Fruit fly (Drosophila melanogaster): ENCODE results near the gene Shawl.

Shawl gene

DNA sequence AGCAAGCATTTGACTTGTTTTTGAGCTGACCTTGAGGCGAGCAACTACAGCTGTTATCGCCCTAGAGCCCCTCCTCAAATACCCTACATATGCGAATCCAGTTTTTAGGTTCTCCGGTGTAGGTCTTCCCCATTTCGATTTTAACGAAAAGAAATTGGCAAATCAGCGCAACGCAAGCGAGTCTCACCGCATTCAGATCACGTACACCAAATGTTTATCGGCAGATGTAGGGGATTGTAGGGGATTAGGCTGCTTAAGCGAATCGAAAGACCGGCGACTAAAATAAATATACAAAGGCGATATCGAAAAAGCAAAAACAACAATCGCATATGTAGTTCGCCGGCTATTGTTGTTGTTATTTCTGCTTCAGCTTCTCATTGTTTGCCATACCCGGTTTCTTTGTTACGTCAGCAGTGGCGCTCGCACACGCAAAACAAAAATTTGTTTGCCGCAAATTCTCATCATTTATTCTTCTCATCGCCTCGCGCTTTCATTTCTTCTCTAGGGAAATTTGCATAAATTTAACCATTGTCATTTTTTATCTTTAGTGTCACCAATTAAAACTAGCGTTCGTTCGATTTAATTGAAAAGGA is 26.8 kb downstream of the Shawl start (continued):
- TF ChIP-seq CG15479 (GFP tag; optimal IDR thresholded peaks at IDR 0.05): peak; percentile 32
- peak; percentile 69 for TF ChIP-seq mirr (GFP tag; optimal IDR thresholded peaks at IDR 0.05)
- no peak for TF ChIP-seq Bgb (GFP tag; IDR thresholded peaks at IDR 0.05; ENCODE audit: partially characterized antibody)
- peak; percentile 51 for TF ChIP-seq CG13775 (GFP tag; optimal IDR thresholded peaks at IDR 0.05)
- peak; percentile 53 for TF ChIP-seq eyg (GFP tag; optimal IDR thresholded peaks at IDR 0.05)
- no peak for TF ChIP-seq Hr78 (GFP tag; optimal IDR thresholded peaks at IDR 0.05)
- TF ChIP-seq Ets65A (GFP tag): peak; percentile 96
- peak; percentile 20 for TF ChIP-seq CG6765 (GFP tag; optimal IDR thresholded peaks at IDR 0.05)
- TF ChIP-seq CG18619 (GFP tag; optimal IDR thresholded peaks at IDR 0.05): peak; percentile 69
- no peak for TF ChIP-seq CG13287 (GFP tag; IDR thresholded peaks at IDR 0.05; ENCODE audit: partially characterized antibody)
- TF ChIP-seq CG4328 (GFP tag; optimal IDR thresholded peaks at IDR 0.05): no peak
- TF ChIP-seq eve (GFP tag; optimal IDR thresholded peaks at IDR 0.05): peak in 1 of 2 experiments; percentile 31
- no peak for TF ChIP-seq amos (GFP tag; IDR thresholded peaks at IDR 0.05; ENCODE audit: partially characterized antibody)
- TF ChIP-seq CG33213 (GFP tag; optimal IDR thresholded peaks at IDR 0.05): peak; percentile 30
- no peak for TF ChIP-seq Lhr (GFP tag; optimal IDR thresholded peaks at IDR 0.05)
- TF ChIP-seq Antp (GFP tag; optimal IDR thresholded peaks at IDR 0.05): peak; percentile 83
- TF ChIP-seq inv (GFP tag; IDR thresholded peaks at IDR 0.05; ENCODE audit: partially characterized antibody): no peak
- no peak for TF ChIP-seq cad (GFP tag; optimal IDR thresholded peaks at IDR 0.05)
- no peak for TF ChIP-seq CG8290 (GFP tag; optimal IDR thresholded peaks at IDR 0.05)
- peak in 1 of 2 experiments; percentile 95 for TF ChIP-seq CG8290 (tag; optimal IDR thresholded peaks at IDR 0.05)
- no peak for TF ChIP-seq CG8089 (GFP tag; optimal IDR thresholded peaks at IDR 0.05)
- no peak for TF ChIP-seq Dip2 (GFP tag; IDR thresholded peaks at IDR 0.05)
- TF ChIP-seq sug (tag; optimal IDR thresholded peaks at IDR 0.05): peak; percentile 39
- TF ChIP-seq cg (GFP tag; optimal IDR thresholded peaks at IDR 0.05): no peak
- no peak for TF ChIP-seq Dll (GFP tag; IDR thresholded peaks at IDR 0.05; ENCODE audit: partially characterized antibody)
- TF ChIP-seq Dref (GFP tag; IDR thresholded peaks at IDR 0.05): peak; percentile 35; the same call in 1 of the 2 replicates
- TF ChIP-seq ara (GFP tag; IDR thresholded peaks at IDR 0.05): 0 out of 2 replicates have a peak, but pooled peaks have one; percentile 16
- TF ChIP-seq shn (GFP tag; optimal IDR thresholded peaks at IDR 0.05): peak; percentile 86
- peak; percentile 59 for TF ChIP-seq Hr3 (GFP tag; optimal IDR thresholded peaks at IDR 0.05)
- TF ChIP-seq danr (GFP tag; IDR thresholded peaks at IDR 0.05): peak; percentile 52; the same call in 1 of the 2 replicates
- no peak for TF ChIP-seq CG7271 (tag; optimal IDR thresholded peaks at IDR 0.05)
- no peak for TF ChIP-seq gcm (GFP tag; optimal IDR thresholded peaks at IDR 0.05)
- TF ChIP-seq cwo (GFP tag; optimal IDR thresholded peaks at IDR 0.05): peak; percentile 69
- TF ChIP-seq CG4282 (GFP tag; optimal IDR thresholded peaks at IDR 0.05): peak; percentile 44
- TF ChIP-seq CG9437 (GFP tag; optimal IDR thresholded peaks at IDR 0.05): peak; percentile 5
- peak; percentile 6 for TF ChIP-seq odd (GFP tag; optimal IDR thresholded peaks at IDR 0.05)
- TF ChIP-seq ftz-f1 (GFP tag; optimal IDR thresholded peaks at IDR 0.05): peak; percentile 51
- no peak for TF ChIP-seq ac (GFP tag; optimal IDR thresholded peaks at IDR 0.05)
- peak; percentile 74 for TF ChIP-seq CG11247 (GFP tag; IDR thresholded peaks at IDR 0.05)
- TF ChIP-seq her (GFP tag; optimal IDR thresholded peaks at IDR 0.05): peak; percentile 85
- TF ChIP-seq Dek (tag; optimal IDR thresholded peaks at IDR 0.05): peak; percentile 69
- peak; percentile 81 for TF ChIP-seq Dbx (GFP tag; IDR thresholded peaks at IDR 0.05)
- peak; percentile 78 for TF ChIP-seq ERR (GFP tag; optimal IDR thresholded peaks at IDR 0.05)
- TF ChIP-seq dati (GFP tag; IDR thresholded peaks at IDR 0.05): no peak
- peak; percentile 51; the same call in 1 of the 3 replicates for TF ChIP-seq gce (GFP tag; IDR thresholded peaks at IDR 0.05)
- TF ChIP-seq fd96Cb (tag; optimal IDR thresholded peaks at IDR 0.05): peak; percentile 31
- TF ChIP-seq CG13296 (GFP tag; optimal IDR thresholded peaks at IDR 0.05): no peak
- TF ChIP-seq CG18476 (GFP tag; optimal IDR thresholded peaks at IDR 0.05): peak; percentile 20
- TF ChIP-seq unc-4 (GFP tag; IDR thresholded peaks at IDR 0.05; ENCODE audit: partially characterized antibody): no peak
- no peak for TF ChIP-seq hbn (GFP tag; IDR thresholded peaks at IDR 0.05; ENCODE audit: partially characterized antibody)
